Fruit fly (Drosophila melanogaster): ENCODE results near the gene CG14683.

Gene CG14683

DNA sequence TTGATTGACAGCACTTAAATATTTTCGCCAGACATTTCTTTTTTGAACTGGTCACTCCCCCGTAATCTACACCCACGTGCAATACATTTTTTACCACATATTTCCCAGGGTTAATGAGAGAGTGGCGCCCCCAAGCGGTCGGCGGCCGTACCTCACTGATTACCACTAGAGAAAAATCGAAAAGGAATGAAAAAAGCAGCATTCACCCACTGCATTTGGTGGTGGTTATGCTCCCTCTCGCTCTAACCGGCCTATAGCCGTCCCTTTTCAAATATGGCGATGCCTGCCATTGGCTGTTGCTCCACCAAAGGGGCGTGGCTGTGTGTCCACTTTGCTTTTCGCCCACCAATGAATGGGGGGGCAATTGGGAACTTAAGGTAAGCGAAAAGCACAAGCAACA, 31.5 kb upstream of the CG14683 start (continued):
- TF ChIP-seq sima (GFP tag; optimal IDR thresholded peaks at IDR 0.05) (peak; percentile 31), CG14014 (GFP tag; IDR thresholded peaks at IDR 0.05) (no peak), br (optimal IDR thresholded peaks at IDR 0.05) (no peak), CG31365 (tag; optimal IDR thresholded peaks at IDR 0.05) (no peak), ems (GFP tag; optimal IDR thresholded peaks at IDR 0.05) (no peak), CG9817 (tag; optimal IDR thresholded peaks at IDR 0.05) (no peak), Sox100B (GFP tag; optimal IDR thresholded peaks at IDR 0.05) (peak; percentile 45), CG16863 (GFP tag; optimal IDR thresholded peaks at IDR 0.05) (peak; percentile 48), Sox102F (GFP tag; optimal IDR thresholded peaks at IDR 0.05) (peak; percentile 33), CG9932 (GFP tag; IDR thresholded peaks at IDR 0.05) (no peak), chm (GFP tag; IDR thresholded peaks at IDR 0.05) (peak; percentile 85), Optix (GFP tag; IDR thresholded peaks at IDR 0.05) (peak; percentile 61; the same call in 2 of the 3 replicates), CG42726 (GFP tag; IDR thresholded peaks at IDR 0.05; ENCODE audit: partially characterized antibody) (no peak), CG14710 (tag; optimal IDR thresholded peaks at IDR 0.05) (peak; percentile 36), CG2199 (GFP tag; IDR thresholded peaks at IDR 0.05) (peak; percentile 97), NC2β (GFP tag; optimal IDR thresholded peaks at IDR 0.05) (peak; percentile 3), vvl (GFP tag; IDR thresholded peaks at IDR 0.05) (peak; percentile 82), CG30403 (GFP tag; optimal IDR thresholded peaks at IDR 0.05) (no peak), C15 (GFP tag; IDR thresholded peaks at IDR 0.05) (no peak), CG12659 (GFP tag; optimal IDR thresholded peaks at IDR 0.05) (no peak), ham (GFP tag; IDR thresholded peaks at IDR 0.05) (no peak), CG2712 (tag; optimal IDR thresholded peaks at IDR 0.05) (peak; percentile 63), phol (tag; optimal IDR thresholded peaks at IDR 0.05) (peak; percentile 90), CG6689 (GFP tag; IDR thresholded peaks at IDR 0.05) (peak; percentile 42; the same call in 1 of the 2 replicates), lola (GFP tag; optimal IDR thresholded peaks at IDR 0.05) (peak in 1 of 3 experiments; percentile 17), shn (GFP tag; optimal IDR thresholded peaks at IDR 0.05) (peak; percentile 40), CG11723 (GFP tag; optimal IDR thresholded peaks at IDR 0.05) (peak; percentile 15), sr (GFP tag; IDR thresholded peaks at IDR 0.05) (peak; percentile 90), CG10209 (GFP tag; optimal IDR thresholded peaks at IDR 0.05) (peak; percentile 33), amos (GFP tag; IDR thresholded peaks at IDR 0.05; ENCODE audit: partially characterized antibody) (no peak), CG3065 (GFP tag; optimal IDR thresholded peaks at IDR 0.05) (peak; percentile 68), Gug (GFP tag; IDR thresholded peaks at IDR 0.05) (no peak), NFAT (GFP tag; IDR thresholded peaks at IDR 0.05) (no peak; the same call in 1 of the 2 replicates), CG14050 (GFP tag; IDR thresholded peaks at IDR 0.05) (no peak), CG1792 (GFP tag; optimal IDR thresholded peaks at IDR 0.05) (no peak), B-H1 (GFP tag; IDR thresholded peaks at IDR 0.05) (no peak; the same call in 2 of the 3 replicates), h (optimal IDR thresholded peaks at IDR 0.05) (peak; percentile 71), slbo (GFP tag; IDR thresholded peaks at IDR 0.05) (no peak), H2.0 (GFP tag; IDR thresholded peaks at IDR 0.05) (peak; percentile 29), gem (tag; optimal IDR thresholded peaks at IDR 0.05) (no peak), p53 (GFP tag; optimal IDR thresholded peaks at IDR 0.05) (no peak), CG13123 (GFP tag; optimal IDR thresholded peaks at IDR 0.05) (no peak), nom (GFP tag; optimal IDR thresholded peaks at IDR 0.05) (peak; percentile 53), CG17328 (GFP tag; IDR thresholded peaks at IDR 0.05) (peak; percentile 65), ssp (GFP tag; IDR thresholded peaks at IDR 0.05) (no peak), CG9215 (GFP tag; IDR thresholded peaks at IDR 0.05) (no peak), CG5245 (GFP tag; optimal IDR thresholded peaks at IDR 0.05) (peak; percentile 71), CG9437 (GFP tag; optimal IDR thresholded peaks at IDR 0.05) (peak; percentile 23), CG31224 (GFP tag; IDR thresholded peaks at IDR 0.05) (0 out of 2 replicates have a peak, but pooled peaks have one; percentile 35), chinmo (GFP tag; IDR thresholded peaks at IDR 0.05; ENCODE audit: partially characterized antibody) (peak; percentile 98), CG18011 (GFP tag; optimal IDR thresholded peaks at IDR 0.05) (no peak), pzg (GFP tag; optimal IDR thresholded peaks at IDR 0.05) (no peak)

All from whole organism, embryonic.